Worm (Caenorhabditis elegans) whole organism, L3 larva: ENCODE data around the gene T10G3.2.

ENCODE experiments used
- R02D3.7 ChIP-seq: fragments of 150-350 bp; optimal IDR thresholded peaks from 2 replicates; lab custom pipeline; 2014; ENCODE audit warnings: missing biosample characterization, missing genetic modification characterization
- ZK546.5 ChIP-seq: sonication (generic microtip); optimal IDR thresholded peaks from 2 replicates; lab custom pipeline; 2017; ENCODE audit warnings: missing biosample characterization, missing genetic modification characterization
- aly-2 ChIP-seq: fragments of 150-350 bp; optimal IDR thresholded peaks from 2 replicates; lab custom pipeline; 2014; ENCODE audit warnings: missing biosample characterization, missing genetic modification characterization
- ama-1 ChIP-seq: fragments of 150-350 bp; optimal IDR thresholded peaks from 2 replicates; lab custom pipeline; 2018
- ceh-16 ChIP-seq: sonication (generic microtip); optimal IDR thresholded peaks from 2 replicates; lab custom pipeline; 2017; ENCODE audit warnings: missing biosample characterization, missing genetic modification characterization
- ceh-28 ChIP-seq: fragments of 150-350 bp; optimal IDR thresholded peaks from 2 replicates; lab custom pipeline; 2014; ENCODE audit warnings: missing biosample characterization, missing genetic modification reagents, missing genetic modification characterization
- ceh-82 ChIP-seq: fragments of 150-350 bp; optimal IDR thresholded peaks from 2 replicates; lab custom pipeline; 2014; ENCODE audit warnings: missing biosample characterization, missing genetic modification characterization
- ceh-9 ChIP-seq: sonication (generic microtip); optimal IDR thresholded peaks from 2 replicates; lab custom pipeline; 2018; ENCODE audit warnings: missing biosample characterization, missing genetic modification characterization
- daf-12 ChIP-seq: fragments of 150-350 bp; optimal IDR thresholded peaks from 2 replicates; lab custom pipeline; 2014; ENCODE audit warnings: missing biosample characterization, missing genetic modification reagents, missing genetic modification characterization
- egl-27 ChIP-seq: sonication (generic microtip); optimal IDR thresholded peaks from 4 replicates; lab custom pipeline; 2017; ENCODE audit warnings: missing biosample characterization, missing genetic modification reagents, missing genetic modification characterization
- egl-5 ChIP-seq: fragments of 150-350 bp; optimal IDR thresholded peaks from 2 replicates; lab custom pipeline; 2017; ENCODE audit warnings: missing biosample characterization, missing genetic modification reagents, missing genetic modification characterization, inconsistent platforms
- elt-1 ChIP-seq: fragments of 150-350 bp; optimal IDR thresholded peaks from 2 replicates; lab custom pipeline; 2014; ENCODE audit warnings: missing biosample characterization, missing genetic modification characterization
- elt-2 ChIP-seq: sonication (generic microtip); optimal IDR thresholded peaks from 2 replicates; lab custom pipeline; 2016; ENCODE audit warnings: missing genetic modification reagents, mild to moderate bottlenecking, missing genetic modification characterization, missing compliant biosample characterization
- elt-3 ChIP-seq, 3 experiments: fragments of 150-350 bp in 1 of 3; sonication (generic microtip) in 2 of 3; optimal IDR thresholded peaks; 2 replicates in 2 of 3; 4 replicates in 1 of 3; lab custom pipeline; 2014 to 2017; ENCODE audit warnings: missing biosample characterization in 3 of 3, missing genetic modification characterization in 3 of 3
- eor-1 ChIP-seq, 2 experiments: fragments of 150-350 bp; optimal IDR thresholded peaks; 2 replicates each; lab custom pipeline; 2014 to 2018; ENCODE audit warnings: missing biosample characterization in 2 of 2, missing genetic modification characterization in 2 of 2
- fkh-10 ChIP-seq: sonication (generic microtip); optimal IDR thresholded peaks from 2 replicates; lab custom pipeline; 2017; ENCODE audit warnings: missing biosample characterization, missing genetic modification reagents, missing genetic modification characterization
- fkh-2 ChIP-seq: fragments of 150-350 bp; optimal IDR thresholded peaks from 2 replicates; lab custom pipeline; 2014; ENCODE audit warnings: missing biosample characterization, missing genetic modification reagents, missing genetic modification characterization
- fos-1 ChIP-seq: fragments of 150-350 bp; optimal IDR thresholded peaks from 2 replicates; lab custom pipeline; 2014; ENCODE audit warnings: missing biosample characterization, missing genetic modification characterization
- hmg-11 ChIP-seq: sonication (generic microtip); optimal IDR thresholded peaks from 2 replicates; lab custom pipeline; 2016; ENCODE audit warnings: missing genetic modification characterization, missing compliant biosample characterization
- jun-1 ChIP-seq: fragments of 150-350 bp; optimal IDR thresholded peaks from 2 replicates; lab custom pipeline; 2014; ENCODE audit warnings: missing biosample characterization, missing genetic modification reagents, missing genetic modification characterization
- lin-15B ChIP-seq: fragments of 150-350 bp; optimal IDR thresholded peaks from 2 replicates; lab custom pipeline; 2014; ENCODE audit warnings: missing biosample characterization, missing genetic modification characterization
- lin-39 ChIP-seq: fragments of 150-350 bp; optimal IDR thresholded peaks from 2 replicates; lab custom pipeline; 2018; ENCODE audit warnings: missing biosample characterization, missing genetic modification reagents, missing genetic modification characterization
- lsy-12 ChIP-seq: sonication (generic microtip); optimal IDR thresholded peaks from 2 replicates; lab custom pipeline; 2016; ENCODE audit warnings: mild to moderate bottlenecking, missing genetic modification characterization, missing compliant biosample characterization
- mdl-1 ChIP-seq: fragments of 150-350 bp; optimal IDR thresholded peaks from 2 replicates; lab custom pipeline; 2014; ENCODE audit warnings: missing biosample characterization, missing genetic modification characterization
- mml-1 ChIP-seq: fragments of 150-350 bp; sonication (generic microtip); optimal IDR thresholded peaks from 3 replicates; lab custom pipeline; 2014; ENCODE audit warnings: missing biosample characterization, missing genetic modification characterization
- nfya-1 ChIP-seq: sonication (generic microtip); optimal IDR thresholded peaks from 2 replicates; lab custom pipeline; 2017; ENCODE audit warnings: missing genetic modification characterization, mild to moderate bottlenecking, missing compliant biosample characterization, antibody characterized with exemption, moderate library complexity; ENCODE audit not compliant: insufficient read depth
- nhr-11 ChIP-seq: fragments of 150-350 bp; optimal IDR thresholded peaks from 2 replicates; lab custom pipeline; 2014; ENCODE audit warnings: missing biosample characterization, missing genetic modification characterization
- nhr-12 ChIP-seq: fragments of 150-350 bp; optimal IDR thresholded peaks from 2 replicates; lab custom pipeline; 2014; ENCODE audit warnings: missing biosample characterization, missing genetic modification characterization
- nhr-23 ChIP-seq: fragments of 150-350 bp; optimal IDR thresholded peaks from 2 replicates; lab custom pipeline; 2014; ENCODE audit warnings: missing biosample characterization, missing genetic modification reagents, missing genetic modification characterization
- nhr-237 ChIP-seq: fragments of 150-350 bp; optimal IDR thresholded peaks from 2 replicates; lab custom pipeline; 2014; ENCODE audit warnings: missing biosample characterization, missing genetic modification characterization
- nhr-25 ChIP-seq: sonication (generic microtip); optimal IDR thresholded peaks from 2 replicates; lab custom pipeline; 2017; ENCODE audit warnings: missing biosample characterization, missing genetic modification characterization
- nhr-28 ChIP-seq: fragments of 150-350 bp; optimal IDR thresholded peaks from 2 replicates; lab custom pipeline; 2014; ENCODE audit warnings: missing biosample characterization, missing genetic modification characterization
- nhr-43 ChIP-seq: sonication (generic microtip); optimal IDR thresholded peaks from 2 replicates; lab custom pipeline; 2016; ENCODE audit warnings: mild to moderate bottlenecking, missing genetic modification characterization, missing compliant biosample characterization; ENCODE audit not compliant: poor library complexity, severe bottlenecking
- nhr-67 ChIP-seq: fragments of 150-350 bp; optimal IDR thresholded peaks from 2 replicates; lab custom pipeline; 2014; ENCODE audit warnings: missing biosample characterization, missing genetic modification characterization
- nhr-76 ChIP-seq: fragments of 150-350 bp; sonication (generic microtip); optimal IDR thresholded peaks from 5 replicates; lab custom pipeline; 2014; ENCODE audit warnings: missing biosample characterization, missing genetic modification characterization
- nhr-77 ChIP-seq: fragments of 150-350 bp; optimal IDR thresholded peaks from 2 replicates; lab custom pipeline; 2014; ENCODE audit warnings: missing biosample characterization, missing genetic modification characterization
- pha-4 ChIP-seq: fragments of 150-350 bp; optimal IDR thresholded peaks from 2 replicates; lab custom pipeline; 2014; ENCODE audit warnings: missing biosample characterization, missing genetic modification reagents, missing genetic modification characterization
- pqm-1 ChIP-seq: fragments of 150-350 bp; optimal IDR thresholded peaks from 2 replicates; lab custom pipeline; 2017; ENCODE audit warnings: missing biosample characterization, missing genetic modification characterization, inconsistent platforms
- sea-2 ChIP-seq: fragments of 150-350 bp; sonication (generic microtip); optimal IDR thresholded peaks from 4 replicates; lab custom pipeline; 2014; ENCODE audit warnings: missing biosample characterization, missing genetic modification reagents, missing genetic modification characterization
- skn-1 ChIP-seq: fragments of 150-350 bp; optimal IDR thresholded peaks from 2 replicates; lab custom pipeline; 2014; ENCODE audit warnings: missing biosample characterization, missing genetic modification characterization
- snpc-4 ChIP-seq: fragments of 150-350 bp; optimal IDR thresholded peaks from 2 replicates; lab custom pipeline; 2014; ENCODE audit warnings: missing biosample characterization, missing genetic modification characterization
- tbx-2 ChIP-seq: sonication (generic microtip); optimal IDR thresholded peaks from 2 replicates; lab custom pipeline; 2016; ENCODE audit warnings: mild to moderate bottlenecking, missing genetic modification characterization, missing compliant biosample characterization
- unc-39 ChIP-seq: sonication (generic microtip); optimal IDR thresholded peaks from 4 replicates; lab custom pipeline; 2017; ENCODE audit warnings: missing biosample characterization, missing genetic modification characterization
- unc-62 ChIP-seq: fragments of 150-350 bp; sonication (generic microtip); optimal IDR thresholded peaks from 4 replicates; lab custom pipeline; 2014; ENCODE audit warnings: missing biosample characterization, missing genetic modification reagents, missing genetic modification characterization
- zag-1 ChIP-seq: fragments of 150-350 bp; optimal IDR thresholded peaks from 2 replicates; lab custom pipeline; 2014; ENCODE audit warnings: missing biosample characterization, missing genetic modification characterization
- ztf-11 ChIP-seq: fragments of 150-350 bp; optimal IDR thresholded peaks from 2 replicates; lab custom pipeline; 2014; ENCODE audit warnings: missing biosample characterization, missing genetic modification characterization
- ztf-4 ChIP-seq: fragments of 150-350 bp; optimal IDR thresholded peaks from 2 replicates; lab custom pipeline; 2014; ENCODE audit warnings: missing biosample characterization, missing genetic modification characterization

The T10G3.2 gene

DNA sequence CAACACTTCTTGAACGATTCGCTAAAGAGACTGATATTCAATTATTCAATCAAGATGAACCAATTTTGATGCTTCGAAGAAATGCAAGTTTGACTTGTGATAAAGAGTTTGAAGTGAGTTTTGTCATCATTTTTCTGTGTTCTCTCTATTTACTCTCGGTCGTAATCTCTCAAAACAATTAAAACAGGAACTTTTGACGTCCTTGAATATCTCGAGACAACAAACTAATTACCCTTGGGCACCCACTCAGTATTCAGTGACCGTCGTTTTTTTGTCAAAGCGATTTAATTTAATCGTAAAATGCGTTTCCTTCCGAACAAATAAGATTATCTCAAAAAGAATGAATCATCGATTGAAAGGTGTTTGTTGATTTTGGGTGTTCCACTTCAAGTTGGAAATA, 15.5 kb downstream of the T10G3.2 start:
- TF ChIP-seq ceh-28 (tag; lab: Kevin White, UChicago) (no peak), zag-1 (no peak), egl-27 (no peak), nhr-25 (tag; lab: Kevin White, UChicago) (peak; percentile 34), skn-1 (tag; lab: Kevin White, UChicago) (peak; percentile 49), pqm-1 (tag; lab: Kevin White, UChicago) (no peak), nfya-1 (tag; lab: Kevin White, UChicago) (no peak), nhr-76 (tag; lab: Kevin White, UChicago) (no peak), nhr-77 (tag; lab: Kevin White, UChicago) (no peak), elt-2 (tag; lab: Kevin White, UChicago) (peak; percentile 9), ama-1 (lab: Kevin White, UChicago) (no peak), unc-62 (no peak), mml-1 (no peak), lin-15B (tag; lab: Kevin White, UChicago) (no peak), hmg-11 (tag; lab: Kevin White, UChicago) (no peak), ztf-11 (tag; lab: Kevin White, UChicago) (no peak), unc-39 (no peak)
- TF ChIP-seq, all 47 proteins: peak for 3

DNA sequence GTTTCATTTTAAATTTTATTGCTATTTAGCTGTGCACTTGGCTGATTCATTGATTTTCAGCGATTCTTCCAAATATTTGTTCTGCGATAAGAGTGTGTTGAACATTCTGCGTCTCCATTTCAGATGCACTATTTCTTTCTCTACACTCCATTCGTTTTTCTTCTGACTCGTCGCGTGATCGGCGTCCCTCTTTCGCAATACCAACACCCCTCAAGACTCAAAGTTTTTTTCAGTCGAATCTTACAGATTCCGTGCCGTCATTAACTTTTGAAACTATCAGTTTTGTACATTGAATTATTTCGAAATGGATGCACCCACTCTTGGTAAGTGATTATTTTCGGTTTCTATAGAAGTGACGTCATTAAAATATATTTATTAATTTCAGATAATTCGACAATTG, 16.7 kb downstream of the T10G3.2 start, which contains the start of gene frm-10:
frm-10 (plus strand) TSS at position 234 of the 400 bp plus-strand sequence.
- TF ChIP-seq nhr-11, result peak; percentile 31
- TF ChIP-seq nhr-237 (tag; lab: Kevin White, UChicago), result no peak
- TF ChIP-seq daf-12 (tag; lab: Kevin White, UChicago), result no peak
- TF ChIP-seq nhr-23 (tag; lab: Kevin White, UChicago), result peak; percentile 53
- peak; percentile 53 for TF ChIP-seq lin-15B (tag; lab: Kevin White, UChicago)
- TF ChIP-seq lin-39, result peak; percentile 45
- no peak for TF ChIP-seq tbx-2 (tag; lab: Kevin White, UChicago)
- TF ChIP-seq fkh-10, result no peak
- peak; percentile 51 for TF ChIP-seq snpc-4 (tag; lab: Kevin White, UChicago)
- no peak for TF ChIP-seq mml-1
- TF ChIP-seq skn-1 (tag; lab: Kevin White, UChicago), result peak; percentile 28
- TF ChIP-seq nhr-43 (tag; lab: Kevin White, UChicago), result peak; percentile 12
- no peak for TF ChIP-seq fos-1
- peak; percentile 36 for TF ChIP-seq nhr-25 (tag; lab: Kevin White, UChicago)
- no peak for TF ChIP-seq elt-3 (tag; optimal IDR thresholded peaks at IDR 0.05; lab: Kevin White, UChicago)
- no peak for TF ChIP-seq ceh-82 (tag; lab: Kevin White, UChicago)
- TF ChIP-seq nhr-77 (tag; lab: Kevin White, UChicago), result no peak
- TF ChIP-seq lsy-12 (tag; lab: Kevin White, UChicago), result peak; percentile 9
- no peak for TF ChIP-seq ZK546.5 (tag; lab: Kevin White, UChicago)
- TF ChIP-seq elt-2 (tag; lab: Kevin White, UChicago), result peak; percentile 89
- no peak for TF ChIP-seq aly-2 (tag; lab: Kevin White, UChicago)
- no peak for TF ChIP-seq nhr-28
- no peak for TF ChIP-seq ceh-9 (tag; lab: Kevin White, UChicago)
- TF ChIP-seq pqm-1 (tag; lab: Kevin White, UChicago), result peak; percentile 100
- TF ChIP-seq egl-27, result no peak
- no peak for TF ChIP-seq R02D3.7 (tag; lab: Kevin White, UChicago)
- TF ChIP-seq ceh-28 (tag; lab: Kevin White, UChicago), result peak; percentile 68
- no peak for TF ChIP-seq mdl-1 (tag; lab: Kevin White, UChicago)
- peak; percentile 67 for TF ChIP-seq nfya-1 (tag; lab: Kevin White, UChicago)
- TF ChIP-seq nhr-67 (tag; lab: Kevin White, UChicago), result no peak
- no peak for TF ChIP-seq fkh-2 (tag; lab: Kevin White, UChicago)
- TF ChIP-seq unc-39, result no peak
- no peak for TF ChIP-seq nhr-12 (tag; lab: Kevin White, UChicago)
- no peak for TF ChIP-seq zag-1
- TF ChIP-seq unc-62, result no peak
- no peak for TF ChIP-seq ztf-4 (tag; lab: Kevin White, UChicago)
- TF ChIP-seq ztf-11 (tag; lab: Kevin White, UChicago), result no peak
- TF ChIP-seq sea-2, result no peak
- TF ChIP-seq ceh-16 (tag; lab: Kevin White, UChicago), result no peak
- TF ChIP-seq hmg-11 (tag; lab: Kevin White, UChicago), result peak; percentile 90
- no peak for TF ChIP-seq eor-1 (tag; optimal IDR thresholded peaks at IDR 0.05; lab: Kevin White, UChicago)
- TF ChIP-seq ama-1 (lab: Kevin White, UChicago), result no peak
- peak; percentile 87 for TF ChIP-seq pha-4
- TF ChIP-seq egl-5 (tag; lab: Kevin White, UChicago), result no peak
- peak; percentile 28 for TF ChIP-seq jun-1 (tag; lab: Kevin White, UChicago)
- TF ChIP-seq elt-1, result no peak
- TF ChIP-seq nhr-76 (tag; lab: Kevin White, UChicago), result no peak
